Worm (Caenorhabditis elegans) whole organism, L4 larva: ENCODE data around the gene sre-32.

Experiments
- D1046.2 ChIP-seq: fragments of 200-800 bp; sonication (Bioruptor generic); IDR thresholded peaks from 2 replicates; pipeline ENCODE4 v1.3.6; 2022; ENCODE audit warnings: missing genetic modification characterization, missing compliant biosample characterization
- F44E2.7 ChIP-seq: fragments of 200-800 bp; sonication (Bioruptor generic); IDR thresholded peaks from 2 replicates; pipeline ENCODE4 v2.1.2; 2022; ENCODE audit warnings: missing genetic modification characterization, missing compliant biosample characterization
- T26A8.4 ChIP-seq: fragments of 200-800 bp; sonication (Bioruptor generic); IDR thresholded peaks from 2 replicates; pipeline ENCODE4 v1.3.6; 2022; ENCODE audit warnings: missing genetic modification characterization, missing compliant biosample characterization
- Y48G9A.11 ChIP-seq: fragments of 200-800 bp; sonication (Bioruptor generic); IDR thresholded peaks from 2 replicates; pipeline ENCODE4 v1.3.6; 2022; ENCODE audit warnings: missing genetic modification reagents, missing genetic modification characterization, missing compliant biosample characterization
- ZK337.2 ChIP-seq: fragments of 200-800 bp; sonication (Bioruptor generic); IDR thresholded peaks from 2 replicates; pipeline ENCODE4 v1.3.6; 2022; ENCODE audit warnings: missing genetic modification reagents, missing genetic modification characterization, missing compliant biosample characterization
- arid-1 ChIP-seq: fragments of 200-800 bp; sonication (Bioruptor generic); conservative IDR thresholded peaks from 2 replicates; pipeline ENCODE4 v1.3.6; 2022; ENCODE audit warnings: missing genetic modification reagents, missing genetic modification characterization, missing compliant biosample characterization
- ceh-44 ChIP-seq: fragments of 200-800 bp; sonication (Bioruptor generic); IDR thresholded peaks from 2 replicates; pipeline ENCODE4 v1.3.6; 2022; ENCODE audit warnings: missing genetic modification reagents, missing genetic modification characterization, missing compliant biosample characterization
- ceh-62 ChIP-seq: sonication (generic microtip); optimal IDR thresholded peaks from 2 replicates; lab custom pipeline; 2017; ENCODE audit warnings: missing biosample characterization, missing genetic modification characterization
- daf-12 ChIP-seq: fragments of 150-350 bp; optimal IDR thresholded peaks from 2 replicates; lab custom pipeline; 2014; ENCODE audit warnings: missing biosample characterization, missing genetic modification reagents, missing genetic modification characterization
- daf-8 ChIP-seq: fragments of 200-800 bp; sonication (Bioruptor generic); IDR thresholded peaks from 2 replicates; pipeline ENCODE4 v1.3.6; 2022; ENCODE audit warnings: missing genetic modification characterization, missing compliant biosample characterization
- dve-1 ChIP-seq: sonication (generic microtip); optimal IDR thresholded peaks from 2 replicates; lab custom pipeline; 2017; ENCODE audit warnings: antibody characterized with exemption, mild to moderate bottlenecking, missing genetic modification characterization, missing compliant biosample characterization; ENCODE audit not compliant: insufficient read depth
- gei-8 ChIP-seq: fragments of 200-800 bp; sonication (Bioruptor generic); optimal IDR thresholded peaks from 2 replicates; lab custom pipeline; 2018; ENCODE audit warnings: mild to moderate bottlenecking, missing genetic modification characterization, missing compliant biosample characterization
- hif-1 ChIP-seq, 2 experiments: sonication (generic microtip); optimal IDR thresholded peaks; 2 replicates each; lab custom pipeline; 2016 to 2017; ENCODE audit warnings: missing compliant biosample characterization in 2 of 2, missing genetic modification characterization in 2 of 2, missing genetic modification reagents in 2 of 2, missing genotype in 2 of 2, mild to moderate bottlenecking in 1 of 2
- hlh-11 ChIP-seq: fragments of 200-800 bp; sonication (Bioruptor generic); optimal IDR thresholded peaks from 2 replicates; lab custom pipeline; 2018; ENCODE audit warnings: mild to moderate bottlenecking, missing genetic modification characterization, missing compliant biosample characterization
- lim-7 ChIP-seq: fragments of 200-800 bp; sonication (Bioruptor generic); IDR thresholded peaks from 2 replicates; pipeline ENCODE4 v1.3.6; 2022; ENCODE audit warnings: missing genetic modification characterization, missing compliant biosample characterization
- lin-13 ChIP-seq: fragments of 150-350 bp; optimal IDR thresholded peaks from 2 replicates; lab custom pipeline; 2014; ENCODE audit warnings: missing biosample characterization, missing genetic modification reagents, missing genetic modification characterization
- lin-15B ChIP-seq: fragments of 150-350 bp; sonication (generic microtip); optimal IDR thresholded peaks from 3 replicates; lab custom pipeline; 2014; ENCODE audit warnings: missing biosample characterization, missing genetic modification characterization
- lin-29 ChIP-seq: fragments of 200-800 bp; sonication (Bioruptor generic); IDR thresholded peaks from 2 replicates; pipeline ENCODE4 v1.3.6; 2022; ENCODE audit warnings: missing genetic modification reagents, missing genetic modification characterization, missing compliant biosample characterization
- lin-39 ChIP-seq: fragments of 150-350 bp; optimal IDR thresholded peaks from 2 replicates; lab custom pipeline; 2014; ENCODE audit warnings: missing biosample characterization, missing genetic modification reagents, missing genetic modification characterization
- lir-3 ChIP-seq: sonication (generic microtip); optimal IDR thresholded peaks from 2 replicates; lab custom pipeline; 2016; ENCODE audit warnings: mild to moderate bottlenecking, missing genetic modification characterization, missing compliant biosample characterization
- mdl-1 ChIP-seq, 2 experiments: fragments of 150-350 bp in 1 of 2; sonication (generic microtip) in 1 of 2; optimal IDR thresholded peaks; 2 replicates each; lab custom pipeline; 2014 to 2017; ENCODE audit warnings: missing biosample characterization in 2 of 2, missing genetic modification characterization in 2 of 2
- nhr-237 ChIP-seq: sonication (generic microtip); optimal IDR thresholded peaks from 2 replicates; lab custom pipeline; 2017; ENCODE audit warnings: missing biosample characterization, missing genetic modification characterization
- nhr-42 ChIP-seq: fragments of 200-800 bp; sonication (Bioruptor generic); IDR thresholded peaks from 2 replicates; pipeline ENCODE4 v1.3.6; 2022; ENCODE audit warnings: missing genetic modification characterization, missing compliant biosample characterization
- nhr-48 ChIP-seq: sonication (generic microtip); optimal IDR thresholded peaks from 2 replicates; lab custom pipeline; 2016; ENCODE audit warnings: mild to moderate bottlenecking, missing genetic modification characterization, missing compliant biosample characterization
- nhr-77 ChIP-seq: fragments of 150-350 bp; optimal IDR thresholded peaks from 2 replicates; lab custom pipeline; 2014; ENCODE audit warnings: missing biosample characterization, missing genetic modification characterization
- pqm-1 ChIP-seq: sonication (generic microtip); optimal IDR thresholded peaks from 2 replicates; lab custom pipeline; 2017; ENCODE audit warnings: missing biosample characterization, missing genetic modification characterization
- saeg-2 ChIP-seq: fragments of 200-800 bp; sonication (Bioruptor generic); IDR thresholded peaks from 2 replicates; pipeline ENCODE4 v1.3.6; 2022; ENCODE audit warnings: missing genetic modification reagents, missing genetic modification characterization, missing compliant biosample characterization
- sdz-12 ChIP-seq: fragments of 200-800 bp; sonication (Bioruptor generic); optimal IDR thresholded peaks from 2 replicates; lab custom pipeline; 2018; ENCODE audit warnings: mild to moderate bottlenecking, missing genetic modification characterization, missing compliant biosample characterization
- snpc-1.2 ChIP-seq: fragments of 200-800 bp; sonication (Bioruptor generic); IDR thresholded peaks from 2 replicates; pipeline ENCODE4 v1.3.6; 2022; ENCODE audit warnings: missing genetic modification reagents, missing genetic modification characterization, missing compliant biosample characterization
- unc-39 ChIP-seq: sonication (generic microtip); optimal IDR thresholded peaks from 2 replicates; lab custom pipeline; 2017; ENCODE audit warnings: missing biosample characterization, missing genetic modification characterization
- unc-62 ChIP-seq, 3 experiments: fragments of 150-350 bp in 1 of 3; sonication (generic microtip); optimal IDR thresholded peaks in 2 of 3; peaks in 1 of 3; 1 replicate in 1 of 3; 2 replicates in 2 of 3; lab custom pipeline; 2014 to 2017; ENCODE audit warnings: missing biosample characterization in 3 of 3, missing genetic modification characterization in 3 of 3, missing genetic modification reagents in 3 of 3, missing genotype in 1 of 3
- zfp-3 ChIP-seq: fragments of 200-800 bp; sonication (Bioruptor generic); conservative IDR thresholded peaks from 2 replicates; pipeline ENCODE4 v1.3.6; 2022; ENCODE audit warnings: missing genetic modification reagents, missing genetic modification characterization, missing compliant biosample characterization
- zip-11 ChIP-seq: fragments of 200-800 bp; sonication (Bioruptor generic); IDR thresholded peaks from 2 replicates; pipeline ENCODE4 v1.3.6; 2022; ENCODE audit warnings: missing genetic modification characterization, missing compliant biosample characterization
- ztf-11 ChIP-seq: fragments of 150-350 bp; optimal IDR thresholded peaks from 2 replicates; lab custom pipeline; 2014; ENCODE audit warnings: missing biosample characterization, missing genetic modification characterization

The sre-32 gene

DNA sequence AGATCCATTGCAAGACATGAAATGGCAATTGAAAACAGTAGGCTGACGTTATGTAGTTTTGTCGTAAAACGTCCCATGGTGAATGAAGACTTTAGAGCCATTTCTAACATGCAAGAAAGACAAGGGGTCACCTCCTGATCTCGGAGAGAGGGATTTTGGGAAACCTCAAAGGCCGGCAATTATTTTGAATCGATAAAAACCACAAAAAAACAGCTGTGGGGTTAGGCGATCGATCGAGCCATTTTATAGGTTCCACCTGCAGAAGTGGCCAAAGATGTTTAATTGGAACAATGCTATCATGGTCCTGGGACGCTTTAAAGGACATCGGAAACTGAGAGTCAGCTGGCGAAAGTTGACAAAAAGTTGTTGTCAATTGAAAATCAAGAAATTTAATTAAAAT, 41.7 kb downstream of the sre-32 start, which contains the start of gene Y57A10C.11:
Y57A10C.11 (minus strand) TSS at position 101 of the 400 bp plus-strand sequence.
- no peak for TF ChIP-seq ceh-62 (tag; lab: Kevin White, UChicago)
- no peak for TF ChIP-seq lin-29 (GFP tag; lab: Robert Waterston, UW)
- TF ChIP-seq unc-62 (GFP tag; optimal IDR thresholded peaks at IDR 0.05 in 1 of 2; lab: Kevin White, UChicago) = peak in 1 of 2 experiments; percentile 74
- no peak for TF ChIP-seq unc-62 (tag; optimal IDR thresholded peaks at IDR 0.05; lab: Kevin White, UChicago)
- TF ChIP-seq hif-1 (tag; optimal IDR thresholded peaks at IDR 0.05; lab: Kevin White, UChicago) = no peak
- TF ChIP-seq nhr-77 (tag; lab: Kevin White, UChicago) = no peak

- TF ChIP-seq pqm-1 (no peak), nhr-237 (tag; lab: Kevin White, UChicago) (no peak), lin-13 (GFP tag; lab: Kevin White, UChicago) (no peak), lin-39 (no peak), unc-62 (GFP tag; optimal IDR thresholded peaks at IDR 0.05 in 1 of 2; lab: Kevin White, UChicago) (peak in 1 of 2 experiments; percentile 64), unc-62 (tag; optimal IDR thresholded peaks at IDR 0.05; lab: Kevin White, UChicago) (no peak), F44E2.7 (no peak), ztf-11 (no peak), ZK337.2 (GFP tag; lab: Robert Waterston, UW) (no peak)
- TF ChIP-seq, all 104 proteins: peak for 1
Measured at ce11 chrII:12412417-12412816, 44.1 kb downstream of the sre-32 start, which contains the start of gene Y57A10C.1. TSS of gene Y57A10C.1 (minus strand) at chrII:12412517.

- TF ChIP-seq hlh-11 (tag; lab: Kevin White, UChicago) (no peak), mdl-1 (tag; optimal IDR thresholded peaks at IDR 0.05; lab: Kevin White, UChicago) (no peak), lin-15B (tag; lab: Kevin White, UChicago) (no peak), D1046.2 (GFP tag; lab: Robert Waterston, UW) (no peak), saeg-2 (GFP tag; lab: Robert Waterston, UW) (no peak), zfp-3 (GFP tag; lab: Robert Waterston, UW) (no peak), T26A8.4 (GFP tag; lab: Robert Waterston, UW) (no peak), unc-39 (tag; lab: Kevin White, UChicago) (no peak), snpc-1.2 (no peak), daf-8 (GFP tag; lab: Robert Waterston, UW) (no peak), gei-8 (GFP tag; lab: Kevin White, UChicago) (no peak), sdz-12 (no peak), nhr-48 (no peak), lir-3 (tag; lab: Kevin White, UChicago) (no peak), lim-7 (no peak), dve-1 (no peak), nhr-42 (no peak), daf-12 (tag; lab: Kevin White, UChicago) (no peak), zip-11 (GFP tag; lab: Robert Waterston, UW) (no peak), ceh-44 (GFP tag; lab: Robert Waterston, UW) (no peak)
Measured at ce11 chrII:12410107-12410506, 46.4 kb downstream of the sre-32 start, which contains the start of gene F57G9.3. TSS of gene F57G9.3 (minus strand) at chrII:12410207.

DNA sequence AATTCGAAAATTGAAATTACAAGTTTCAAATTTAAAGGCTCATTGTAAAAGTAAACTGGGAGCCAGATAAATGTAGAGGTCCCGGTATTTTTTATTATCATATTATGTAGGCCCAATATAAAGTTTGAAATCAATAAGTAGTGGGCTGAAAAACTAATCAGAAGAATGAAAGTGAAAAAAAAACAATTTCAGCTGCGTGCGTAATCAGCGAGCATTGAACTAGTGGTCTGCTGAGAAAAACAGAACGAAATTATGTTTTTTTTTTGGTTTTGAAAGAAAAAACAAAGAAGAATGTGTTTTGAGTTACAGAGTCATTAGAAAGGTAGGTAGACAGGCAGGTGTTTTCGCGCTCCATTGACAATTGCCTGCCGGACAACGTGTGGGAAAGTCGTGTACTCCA, 47.8 kb downstream of the sre-32 start, which contains the start of gene sre-31:
sre-31 (minus strand) TSS at position 101 of the 400 bp plus-strand sequence.
- no peak for TF ChIP-seq lin-15B (tag; lab: Kevin White, UChicago)
- TF ChIP-seq Y48G9A.11 (GFP tag; lab: Robert Waterston, UW) = no peak
- no peak for TF ChIP-seq sdz-12
- TF ChIP-seq gei-8 (GFP tag; lab: Kevin White, UChicago) = no peak
- no peak for TF ChIP-seq zfp-3 (GFP tag; lab: Robert Waterston, UW)
- no peak for TF ChIP-seq arid-1
- TF ChIP-seq T26A8.4 (GFP tag; lab: Robert Waterston, UW) = no peak
